Worm (Caenorhabditis elegans): ENCODE results near the gene T06E8.8.

ce11 chrV:10081636-10082035 lies 38.1 kb downstream of the T06E8.8 start, which contains the start of gene nhr-205:
- no peak for TF ChIP-seq tra-4 (tag; optimal IDR thresholded peaks at IDR 0.05)
- no peak for TF ChIP-seq ceh-13 (GFP tag; optimal IDR thresholded peaks at IDR 0.05)
- TF ChIP-seq hmbx-1 (tag; optimal IDR thresholded peaks at IDR 0.05), result no peak
- no peak for TF ChIP-seq sea-1 (GFP tag; conservative IDR thresholded peaks at IDR 0.05)
- TF ChIP-seq ama-1 (optimal IDR thresholded peaks at IDR 0.05), result no peak
- no peak for TF ChIP-seq scrt-1 (GFP tag; IDR thresholded peaks at IDR 0.05)
- TF ChIP-seq F13C5.2 (tag; optimal IDR thresholded peaks at IDR 0.05), result no peak
- no peak for TF ChIP-seq flt-1 (GFP tag; IDR thresholded peaks at IDR 0.05)
- no peak for TF ChIP-seq tbx-11 (GFP tag; IDR thresholded peaks at IDR 0.05)
